Worm (Caenorhabditis elegans) whole organism, L1 larva: Measurements from ENCODE around the gene grl-10.

ENCODE experiments used
- C04F5.9 ChIP-seq: sonication (generic microtip); optimal IDR thresholded peaks from 2 replicates; lab custom pipeline; 2016; ENCODE audit warnings: missing genetic modification characterization, missing compliant biosample characterization
- C34B4.2 ChIP-seq: sonication (generic microtip); optimal IDR thresholded peaks from 2 replicates; lab custom pipeline; 2017; ENCODE audit warnings: mild to moderate bottlenecking, missing genetic modification characterization, missing compliant biosample characterization
- Y116A8C.19 ChIP-seq: sonication (generic microtip); optimal IDR thresholded peaks from 2 replicates; lab custom pipeline; 2016; ENCODE audit warnings: missing compliant biosample characterization, missing genetic modification characterization, borderline replicate concordance
- aha-1 ChIP-seq: fragments of 150-350 bp; optimal IDR thresholded peaks from 2 replicates; lab custom pipeline; 2014; ENCODE audit warnings: missing biosample characterization, missing genetic modification characterization
- alr-1 ChIP-seq: fragments of 200-800 bp; sonication (Bioruptor generic); optimal IDR thresholded peaks from 2 replicates; lab custom pipeline; 2018; ENCODE audit warnings: borderline replicate concordance, mild to moderate bottlenecking, missing genetic modification characterization, missing compliant biosample characterization
- aly-2 ChIP-seq: fragments of 150-350 bp; optimal IDR thresholded peaks from 2 replicates; lab custom pipeline; 2014; ENCODE audit warnings: missing biosample characterization, missing genetic modification characterization
- ceh-88 ChIP-seq: fragments of 200-800 bp; sonication (Bioruptor generic); IDR thresholded peaks from 2 replicates; pipeline ENCODE4 v1.3.6; 2022; ENCODE audit warnings: missing genetic modification characterization, missing compliant biosample characterization
- ceh-90 ChIP-seq: sonication (generic microtip); optimal IDR thresholded peaks from 2 replicates; lab custom pipeline; 2016; ENCODE audit warnings: missing genetic modification characterization, missing compliant biosample characterization
- efl-3 ChIP-seq: fragments of 200-800 bp; sonication (Bioruptor generic); optimal IDR thresholded peaks from 2 replicates; lab custom pipeline; 2018; ENCODE audit warnings: mild to moderate bottlenecking, missing genetic modification characterization, missing compliant biosample characterization
- egl-13 ChIP-seq: sonication (generic microtip); optimal IDR thresholded peaks from 2 replicates; lab custom pipeline; 2016; ENCODE audit warnings: missing genotype, missing genetic modification reagents, missing genetic modification characterization, missing compliant biosample characterization
- egl-27 ChIP-seq, 2 experiments: fragments of 150-350 bp in 1 of 2; sonication (generic microtip); optimal IDR thresholded peaks; 3 replicates each; lab custom pipeline; 2017 to 2018; ENCODE audit warnings: missing biosample characterization in 2 of 2, missing genetic modification characterization in 2 of 2, missing genetic modification reagents in 2 of 2
- elt-2 ChIP-seq: sonication (generic microtip); optimal IDR thresholded peaks from 2 replicates; lab custom pipeline; 2016; ENCODE audit warnings: missing genetic modification characterization, mild to moderate bottlenecking, inconsistent platforms, missing compliant biosample characterization, missing genetic modification reagents
- fkh-10 ChIP-seq: sonication (generic microtip); optimal IDR thresholded peaks from 2 replicates; lab custom pipeline; 2017; ENCODE audit warnings: missing biosample characterization, missing genetic modification reagents, missing genetic modification characterization
- fkh-4 ChIP-seq: sonication (generic microtip); optimal IDR thresholded peaks from 2 replicates; lab custom pipeline; 2016; ENCODE audit warnings: missing compliant biosample characterization, missing genetic modification characterization, borderline replicate concordance
- fos-1 ChIP-seq: fragments of 150-350 bp; optimal IDR thresholded peaks from 2 replicates; lab custom pipeline; 2014; ENCODE audit warnings: missing biosample characterization, missing genetic modification characterization
- hlh-4 ChIP-seq: sonication (generic microtip); optimal IDR thresholded peaks from 2 replicates; lab custom pipeline; 2016; ENCODE audit warnings: mild to moderate bottlenecking, missing genetic modification characterization, missing compliant biosample characterization
- hpl-2 ChIP-seq: fragments of 150-350 bp; optimal IDR thresholded peaks from 2 replicates; lab custom pipeline; 2014; ENCODE audit warnings: missing biosample characterization, missing genetic modification reagents, missing genetic modification characterization
- irx-1 ChIP-seq: sonication (generic microtip); optimal IDR thresholded peaks from 2 replicates; lab custom pipeline; 2016; ENCODE audit warnings: missing genetic modification characterization, missing compliant biosample characterization
- isw-1 ChIP-seq: fragments of 200-800 bp; sonication (Bioruptor generic); IDR thresholded peaks from 2 replicates; pipeline ENCODE4 v1.3.6; 2022; ENCODE audit warnings: missing genetic modification characterization, missing compliant biosample characterization
- lin-13 ChIP-seq: fragments of 150-350 bp; optimal IDR thresholded peaks from 2 replicates; lab custom pipeline; 2014; ENCODE audit warnings: missing biosample characterization, missing genetic modification reagents, missing genetic modification characterization
- lir-3 ChIP-seq: sonication (generic microtip); optimal IDR thresholded peaks from 2 replicates; lab custom pipeline; 2016; ENCODE audit warnings: mild to moderate bottlenecking, missing genetic modification characterization, moderate library complexity, missing compliant biosample characterization; ENCODE audit not compliant: poor library complexity
- mdl-1 ChIP-seq, 2 experiments: fragments of 150-350 bp; optimal IDR thresholded peaks; 2 replicates each; lab custom pipeline; 2014 to 2017; ENCODE audit warnings: missing biosample characterization in 2 of 2, missing genetic modification characterization in 2 of 2, inconsistent platforms in 1 of 2
- nhr-237 ChIP-seq: fragments of 150-350 bp; optimal IDR thresholded peaks from 2 replicates; lab custom pipeline; 2014; ENCODE audit warnings: missing biosample characterization, missing genetic modification characterization
- nhr-28 ChIP-seq: fragments of 150-350 bp; optimal IDR thresholded peaks from 2 replicates; lab custom pipeline; 2014; ENCODE audit warnings: missing biosample characterization, missing genetic modification characterization
- nhr-77 ChIP-seq: fragments of 150-350 bp; optimal IDR thresholded peaks from 2 replicates; lab custom pipeline; 2014; ENCODE audit warnings: missing biosample characterization, missing genetic modification characterization
- nhr-84 ChIP-seq: sonication (generic microtip); optimal IDR thresholded peaks from 2 replicates; lab custom pipeline; 2017; ENCODE audit warnings: missing biosample characterization, missing genetic modification characterization
- nhr-90 ChIP-seq: sonication (generic microtip); optimal IDR thresholded peaks from 2 replicates; lab custom pipeline; 2016; ENCODE audit warnings: mild to moderate bottlenecking, missing genetic modification characterization, missing compliant biosample characterization; ENCODE audit not compliant: poor library complexity
- skn-1 ChIP-seq: fragments of 150-350 bp; optimal IDR thresholded peaks from 2 replicates; lab custom pipeline; 2014; ENCODE audit warnings: missing biosample characterization, missing genetic modification characterization
- snpc-4 ChIP-seq: fragments of 150-350 bp; optimal IDR thresholded peaks from 2 replicates; lab custom pipeline; 2014; ENCODE audit warnings: missing biosample characterization, missing genetic modification characterization
- swsn-7 ChIP-seq: sonication (generic microtip); optimal IDR thresholded peaks from 2 replicates; lab custom pipeline; 2016; ENCODE audit warnings: missing genetic modification characterization, missing compliant biosample characterization
- tbx-2 ChIP-seq: sonication (generic microtip); optimal IDR thresholded peaks from 2 replicates; lab custom pipeline; 2016; ENCODE audit warnings: missing genetic modification characterization, missing compliant biosample characterization
- tlp-1 ChIP-seq: fragments of 150-350 bp; optimal IDR thresholded peaks from 2 replicates; lab custom pipeline; 2014; ENCODE audit warnings: missing biosample characterization, missing genetic modification characterization
- unc-30 ChIP-seq: sonication (generic microtip); optimal IDR thresholded peaks from 2 replicates; lab custom pipeline; 2017; ENCODE audit warnings: missing biosample characterization, missing genetic modification characterization
- zag-1 ChIP-seq: fragments of 150-350 bp; optimal IDR thresholded peaks from 2 replicates; lab custom pipeline; 2014; ENCODE audit warnings: missing biosample characterization, missing genetic modification characterization
- ztf-4 ChIP-seq: fragments of 150-350 bp; optimal IDR thresholded peaks from 2 replicates; lab custom pipeline; 2014; ENCODE audit warnings: missing biosample characterization, missing genetic modification characterization

grl-10 gene

ce11 chrV:7747132-7747531 is 27.2 kb upstream of the grl-10 start:
- TF ChIP-seq nhr-28 (no peak), unc-30 (tag; lab: Kevin White, UChicago) (no peak), fkh-4 (tag; lab: Kevin White, UChicago) (no peak), fkh-10 (GFP tag; lab: Kevin White, UChicago) (no peak)

ce11 chrV:7747987-7748607 is 26.2 kb upstream of the grl-10 start:
- TF ChIP-seq hlh-4 (no peak), aly-2 (tag; lab: Kevin White, UChicago) (no peak), alr-1 (tag; lab: Kevin White, UChicago) (no peak), zag-1 (tag; lab: Kevin White, UChicago) (no peak), egl-27 (tag; optimal IDR thresholded peaks at IDR 0.05; lab: Kevin White, UChicago) (no peak), nhr-237 (tag; lab: Kevin White, UChicago) (no peak), irx-1 (no peak), skn-1 (tag; lab: Kevin White, UChicago) (no peak), efl-3 (GFP tag; lab: Kevin White, UChicago) (no peak), hpl-2 (GFP tag; lab: Kevin White, UChicago) (no peak), tlp-1 (tag; lab: Kevin White, UChicago) (no peak)

ce11 chrV:7749708-7750107 is 24.6 kb upstream of the grl-10 start:
- TF ChIP-seq ztf-4 (tag; lab: Kevin White, UChicago) (no peak), egl-13 (tag; lab: Kevin White, UChicago) (no peak), lin-13 (no peak), nhr-77 (tag; lab: Kevin White, UChicago) (no peak), isw-1 (GFP tag; lab: Robert Waterston, UW) (no peak), mdl-1 (tag; optimal IDR thresholded peaks at IDR 0.05; lab: Kevin White, UChicago) (no peak), egl-27 (tag; optimal IDR thresholded peaks at IDR 0.05; lab: Kevin White, UChicago) (no peak), swsn-7 (tag; lab: Kevin White, UChicago) (no peak), ceh-90 (no peak), snpc-4 (tag; lab: Kevin White, UChicago) (no peak)

- TF ChIP-seq alr-1 (tag; lab: Kevin White, UChicago) (no peak), tbx-2 (tag; lab: Kevin White, UChicago) (no peak), Y116A8C.19 (no peak), nhr-90 (no peak), C34B4.2 (tag; lab: Kevin White, UChicago) (no peak), nhr-84 (tag; lab: Kevin White, UChicago) (no peak), ceh-88 (no peak), mdl-1 (tag; optimal IDR thresholded peaks at IDR 0.05; lab: Kevin White, UChicago) (no peak), aha-1 (tag; lab: Kevin White, UChicago) (no peak), C04F5.9 (no peak), lir-3 (tag; lab: Kevin White, UChicago) (no peak)
These were observed 19.8 kb upstream of the grl-10 start, which contains the start of gene T05B11.4 for ce11 chrV:7754557-7754956. Gene T05B11.4 (minus strand): TSS chrV:7754657.

- TF ChIP-seq elt-2 (tag; lab: Kevin White, UChicago) (peak; percentile 38), fos-1 (tag; lab: Kevin White, UChicago) (no peak)
These were observed 18.4 kb upstream of the grl-10 start for ce11 chrV:7755991-7756390.
